Worm (Caenorhabditis elegans) whole organism, L1 larva: ENCODE measurements around the gene fat-7.
A peak's percentile ranks its signal among the peaks of the same experiment; 100 is the strongest.

ENCODE experiments used
- F16B12.6 ChIP-seq: fragments of 150-350 bp; optimal IDR thresholded peaks from 2 replicates; lab custom pipeline; 2014; ENCODE audit warnings: missing biosample characterization, missing genetic modification characterization
- Y116A8C.19 ChIP-seq: sonication (generic microtip); optimal IDR thresholded peaks from 2 replicates; lab custom pipeline; 2016; ENCODE audit warnings: missing compliant biosample characterization, missing genetic modification characterization, borderline replicate concordance
- aha-1 ChIP-seq: fragments of 150-350 bp; optimal IDR thresholded peaks from 2 replicates; lab custom pipeline; 2014; ENCODE audit warnings: missing biosample characterization, missing genetic modification characterization
- aly-2 ChIP-seq: fragments of 150-350 bp; optimal IDR thresholded peaks from 2 replicates; lab custom pipeline; 2014; ENCODE audit warnings: missing biosample characterization, missing genetic modification characterization
- blmp-1 ChIP-seq: fragments of 150-350 bp; optimal IDR thresholded peaks from 2 replicates; lab custom pipeline; 2014; ENCODE audit warnings: missing biosample characterization, missing genetic modification characterization
- ceh-63 ChIP-seq: fragments of 200-800 bp; sonication (Bioruptor generic); optimal IDR thresholded peaks from 2 replicates; lab custom pipeline; 2018; ENCODE audit warnings: mild to moderate bottlenecking, missing genetic modification characterization, missing compliant biosample characterization
- ceh-8 ChIP-seq: fragments of 200-800 bp; sonication (Bioruptor generic); optimal IDR thresholded peaks from 2 replicates; lab custom pipeline; 2018; ENCODE audit warnings: mild to moderate bottlenecking, missing genetic modification characterization, moderate library complexity, missing compliant biosample characterization
- ceh-90 ChIP-seq: sonication (generic microtip); optimal IDR thresholded peaks from 2 replicates; lab custom pipeline; 2016; ENCODE audit warnings: missing genetic modification characterization, missing compliant biosample characterization
- ces-1 ChIP-seq: fragments of 150-350 bp; optimal IDR thresholded peaks from 2 replicates; lab custom pipeline; 2014; ENCODE audit warnings: missing biosample characterization, missing genetic modification reagents, missing genetic modification characterization
- efl-1 ChIP-seq, 4 experiments: fragments of 150-350 bp; optimal IDR thresholded peaks in 3 of 4; peaks in 1 of 4; 1 replicate in 1 of 4; 2 replicates in 3 of 4; lab custom pipeline; 2014; ENCODE audit warnings: missing biosample characterization in 2 of 4, missing genetic modification characterization in 2 of 4, missing genetic modification reagents in 2 of 4
- egl-27 ChIP-seq, 2 experiments: fragments of 150-350 bp in 1 of 2; sonication (generic microtip); optimal IDR thresholded peaks; 3 replicates each; lab custom pipeline; 2017 to 2018; ENCODE audit warnings: missing biosample characterization in 2 of 2, missing genetic modification characterization in 2 of 2, missing genetic modification reagents in 2 of 2
- elt-3 ChIP-seq, 6 experiments: fragments of 150-350 bp in 1 of 6; sonication (generic microtip); optimal IDR thresholded peaks; 2 replicates each; lab custom pipeline; 2017 to 2018; ENCODE audit warnings: missing biosample characterization in 6 of 6, missing genetic modification characterization in 6 of 6, inconsistent platforms in 1 of 6
- fkh-10 ChIP-seq: sonication (generic microtip); optimal IDR thresholded peaks from 2 replicates; lab custom pipeline; 2017; ENCODE audit warnings: missing biosample characterization, missing genetic modification reagents, missing genetic modification characterization
- fos-1 ChIP-seq: fragments of 150-350 bp; optimal IDR thresholded peaks from 2 replicates; lab custom pipeline; 2014; ENCODE audit warnings: missing biosample characterization, missing genetic modification characterization
- hlh-4 ChIP-seq: sonication (generic microtip); optimal IDR thresholded peaks from 2 replicates; lab custom pipeline; 2016; ENCODE audit warnings: mild to moderate bottlenecking, missing genetic modification characterization, missing compliant biosample characterization
- irx-1 ChIP-seq: sonication (generic microtip); optimal IDR thresholded peaks from 2 replicates; lab custom pipeline; 2016; ENCODE audit warnings: missing genetic modification characterization, missing compliant biosample characterization
- jun-1 ChIP-seq: fragments of 150-350 bp; optimal IDR thresholded peaks from 2 replicates; lab custom pipeline; 2014; ENCODE audit warnings: missing biosample characterization, missing genetic modification reagents, missing genetic modification characterization
- lin-13 ChIP-seq: fragments of 150-350 bp; optimal IDR thresholded peaks from 2 replicates; lab custom pipeline; 2014; ENCODE audit warnings: missing biosample characterization, missing genetic modification reagents, missing genetic modification characterization
- lin-14 ChIP-seq: fragments of 200-800 bp; sonication (Bioruptor generic); optimal IDR thresholded peaks from 2 replicates; lab custom pipeline; 2018; ENCODE audit warnings: mild to moderate bottlenecking, missing genetic modification characterization, moderate library complexity, missing compliant biosample characterization
- lin-15B ChIP-seq: fragments of 150-350 bp; sonication (generic microtip); optimal IDR thresholded peaks from 3 replicates; lab custom pipeline; 2014; ENCODE audit warnings: missing biosample characterization, missing genetic modification characterization
- lsy-2 ChIP-seq, 2 experiments: fragments of 150-350 bp; optimal IDR thresholded peaks; 2 replicates each; lab custom pipeline; 2014; ENCODE audit warnings: missing biosample characterization in 2 of 2, missing genetic modification characterization in 2 of 2
- mab-9 ChIP-seq: fragments of 200-800 bp; sonication (Bioruptor generic); IDR thresholded peaks from 2 replicates; pipeline ENCODE4 v1.3.6; 2022; ENCODE audit warnings: missing genetic modification reagents, missing genetic modification characterization, missing compliant biosample characterization
- nhr-19 ChIP-seq: fragments of 200-800 bp; sonication (Bioruptor generic); conservative IDR thresholded peaks from 2 replicates; pipeline ENCODE4 v1.3.6; 2022; ENCODE audit warnings: missing genetic modification characterization, missing compliant biosample characterization
- nhr-47 ChIP-seq: sonication (generic microtip); optimal IDR thresholded peaks from 2 replicates; lab custom pipeline; 2016; ENCODE audit warnings: mild to moderate bottlenecking, missing genetic modification characterization, moderate library complexity, missing compliant biosample characterization
- nhr-71 ChIP-seq: sonication (generic microtip); optimal IDR thresholded peaks from 2 replicates; lab custom pipeline; 2016; ENCODE audit warnings: mild to moderate bottlenecking, missing genetic modification characterization, moderate library complexity, missing compliant biosample characterization
- pag-3 ChIP-seq: sonication (generic microtip); optimal IDR thresholded peaks from 2 replicates; lab custom pipeline; 2017; ENCODE audit warnings: missing genetic modification characterization, mild to moderate bottlenecking, missing compliant biosample characterization, antibody characterized with exemption, borderline replicate concordance; ENCODE audit not compliant: insufficient read depth
- pqm-1 ChIP-seq: sonication (generic microtip); optimal IDR thresholded peaks from 3 replicates; lab custom pipeline; 2017; ENCODE audit warnings: missing biosample characterization, missing genetic modification characterization
- skn-1 ChIP-seq: fragments of 150-350 bp; optimal IDR thresholded peaks from 2 replicates; lab custom pipeline; 2014; ENCODE audit warnings: missing biosample characterization, missing genetic modification characterization
- snu-23 ChIP-seq: sonication (generic microtip); optimal IDR thresholded peaks from 2 replicates; lab custom pipeline; 2016; ENCODE audit warnings: missing genetic modification characterization, missing compliant biosample characterization
- sox-4 ChIP-seq: sonication (generic microtip); optimal IDR thresholded peaks from 2 replicates; lab custom pipeline; 2016; ENCODE audit warnings: missing genetic modification characterization, missing compliant biosample characterization
- sup-37 ChIP-seq: fragments of 200-800 bp; sonication (Bioruptor generic); optimal IDR thresholded peaks from 2 replicates; lab custom pipeline; 2018; ENCODE audit warnings: mild to moderate bottlenecking, missing genetic modification characterization, missing compliant biosample characterization
- swsn-7 ChIP-seq: sonication (generic microtip); optimal IDR thresholded peaks from 2 replicates; lab custom pipeline; 2016; ENCODE audit warnings: missing genetic modification characterization, missing compliant biosample characterization
- unc-30 ChIP-seq: sonication (generic microtip); optimal IDR thresholded peaks from 2 replicates; lab custom pipeline; 2017; ENCODE audit warnings: missing biosample characterization, missing genetic modification characterization
- unc-98 ChIP-seq: fragments of 200-800 bp; sonication (Bioruptor generic); IDR thresholded peaks from 2 replicates; pipeline ENCODE4 v1.3.6; 2022; ENCODE audit warnings: missing genetic modification characterization, missing compliant biosample characterization
- vab-15 ChIP-seq: sonication (generic microtip); optimal IDR thresholded peaks from 2 replicates; lab custom pipeline; 2017; ENCODE audit warnings: missing genotype, mild to moderate bottlenecking, missing genetic modification characterization, missing compliant biosample characterization
- zip-4 ChIP-seq: fragments of 200-800 bp; sonication (Bioruptor generic); optimal IDR thresholded peaks from 2 replicates; lab custom pipeline; 2018; ENCODE audit warnings: mild to moderate bottlenecking, missing genetic modification characterization, moderate library complexity, missing compliant biosample characterization
- ztf-11 ChIP-seq, 2 experiments: sonication (generic microtip); optimal IDR thresholded peaks; 2 replicates each; lab custom pipeline; 2016 to 2017; ENCODE audit warnings: missing genetic modification characterization in 2 of 2, missing biosample characterization in 1 of 2, missing compliant biosample characterization in 1 of 2

Gene fat-7

DNA sequence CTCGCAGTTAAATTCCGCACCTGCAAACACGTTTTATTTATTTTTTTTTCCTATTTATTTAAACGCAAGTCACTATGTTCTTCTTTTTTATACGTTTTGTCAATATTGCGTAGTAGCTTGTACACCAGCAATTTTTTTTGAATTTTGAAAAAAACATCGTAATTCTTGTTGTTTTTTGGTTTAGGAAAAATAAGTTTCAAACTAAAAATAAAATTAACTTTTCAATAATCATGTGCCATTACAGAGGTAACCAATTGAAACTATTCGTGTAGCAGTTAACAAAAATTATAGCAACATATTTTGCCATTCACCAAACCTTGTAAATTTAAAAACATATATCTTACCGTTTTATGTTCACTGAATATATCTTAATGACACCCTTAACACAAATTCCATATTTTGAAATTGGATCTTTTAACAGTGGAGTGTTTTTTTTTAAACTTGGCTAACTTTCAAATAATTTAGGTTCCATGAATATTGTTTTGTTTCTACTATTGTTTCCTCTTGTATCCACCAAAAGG, 29.7 kb downstream of the fat-7 start, which contains the start of gene lmd-5:
TSS of gene lmd-5 (plus strand) at position 471 of the 521 bp plus-strand sequence.
- TF ChIP-seq ztf-11 (tag; optimal IDR thresholded peaks at IDR 0.05; lab: Kevin White, UChicago), result no peak
- TF ChIP-seq elt-3 (tag; optimal IDR thresholded peaks at IDR 0.05; lab: Kevin White, UChicago), result no peak
- TF ChIP-seq nhr-47 (tag; lab: Kevin White, UChicago), result no peak
- no peak for TF ChIP-seq swsn-7 (tag; lab: Kevin White, UChicago)
- no peak for TF ChIP-seq aly-2 (tag; lab: Kevin White, UChicago)
- no peak for TF ChIP-seq jun-1 (tag; lab: Kevin White, UChicago)
- TF ChIP-seq snu-23 (GFP tag; lab: Kevin White, UChicago), result no peak
- no peak for TF ChIP-seq unc-98 (GFP tag; lab: Robert Waterston, UW)
- no peak for TF ChIP-seq aha-1 (tag; lab: Kevin White, UChicago)
- TF ChIP-seq nhr-19 (GFP tag; lab: Robert Waterston, UW), result no peak
- TF ChIP-seq skn-1 (tag; lab: Kevin White, UChicago), result no peak
- TF ChIP-seq zip-4, result no peak

DNA sequence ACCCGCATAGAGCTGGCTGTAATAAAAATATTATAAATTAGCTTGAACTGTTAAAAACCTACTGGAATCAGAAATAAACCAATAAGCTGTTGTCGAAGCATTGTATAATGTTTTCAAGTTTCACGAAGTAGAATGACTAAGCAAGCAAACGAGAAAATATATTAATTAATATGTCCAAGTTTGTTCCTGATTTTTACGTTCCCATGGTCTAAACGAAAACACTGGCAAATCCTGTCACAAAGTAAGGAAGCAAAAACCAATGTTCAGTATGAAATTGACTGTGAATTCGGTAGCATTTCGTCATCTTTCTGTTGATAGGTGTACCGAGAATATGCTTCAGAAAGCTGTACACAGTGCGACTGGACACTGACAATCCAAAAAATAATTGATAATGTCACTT, 32.8 kb downstream of the fat-7 start, which contains the start of gene srx-34:
TSS of gene srx-34 (minus strand) at position 101 of the 400 bp plus-strand sequence.
- TF ChIP-seq blmp-1 (tag; lab: Kevin White, UChicago) (no peak), ceh-90 (tag; lab: Kevin White, UChicago) (no peak), vab-15 (tag; lab: Kevin White, UChicago) (no peak), sup-37 (GFP tag; lab: Kevin White, UChicago) (no peak)

- TF ChIP-seq hlh-4, result no peak
- TF ChIP-seq nhr-71 (tag; lab: Kevin White, UChicago), result no peak
- no peak for TF ChIP-seq sox-4 (tag; lab: Kevin White, UChicago)
- TF ChIP-seq pqm-1, result no peak
- TF ChIP-seq F16B12.6 (tag; lab: Kevin White, UChicago), result no peak
- no peak for TF ChIP-seq irx-1 (tag; lab: Kevin White, UChicago)
- TF ChIP-seq egl-27 (tag; optimal IDR thresholded peaks at IDR 0.05; lab: Kevin White, UChicago), result no peak
- no peak for TF ChIP-seq pag-3 (tag; lab: Kevin White, UChicago)
- no peak for TF ChIP-seq efl-1 (optimal IDR thresholded peaks at IDR 0.05; lab: Kevin White, UChicago)
- no peak for TF ChIP-seq efl-1 (GFP tag; optimal IDR thresholded peaks at IDR 0.05 in 1 of 2; lab: Kevin White, UChicago)
- TF ChIP-seq Y116A8C.19 (tag; lab: Kevin White, UChicago), result no peak
- TF ChIP-seq ceh-8, result no peak
- no peak for TF ChIP-seq ceh-90 (tag; lab: Kevin White, UChicago)
- TF ChIP-seq unc-30 (tag; lab: Kevin White, UChicago), result no peak
- TF ChIP-seq lin-13 (GFP tag; lab: Kevin White, UChicago), result no peak
- no peak for TF ChIP-seq nhr-19 (GFP tag; lab: Robert Waterston, UW)
- TF ChIP-seq, all 84 proteins: peak for 0
Measured at ce11 chrV:7118796-7119195, 34.1 kb downstream of the fat-7 start, which contains the start of gene srx-33. TSS of gene srx-33 (minus strand) at chrV:7118896.

DNA sequence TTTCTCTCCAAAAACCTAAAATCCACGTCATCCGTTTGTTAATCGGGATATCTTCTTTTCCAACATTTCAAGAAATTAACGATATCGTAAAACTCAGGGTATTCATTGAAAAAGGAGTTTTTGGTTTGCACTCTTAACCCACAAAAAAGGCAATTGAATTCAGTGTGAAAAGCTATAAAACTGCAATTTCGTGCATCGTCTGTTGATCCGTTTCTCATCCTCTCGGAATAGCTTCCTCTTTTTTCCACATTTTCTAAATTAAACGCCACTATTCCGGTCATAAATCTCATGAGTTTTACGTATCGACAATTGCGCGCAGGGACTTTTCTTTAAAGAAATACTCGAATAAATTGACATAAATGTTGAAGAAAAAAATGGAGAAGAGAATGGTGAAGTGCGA, 40.7 kb downstream of the fat-7 start:
- TF ChIP-seq sox-4 (tag; lab: Kevin White, UChicago), result no peak
- peak; percentile 84 for TF ChIP-seq ceh-63 (GFP tag; lab: Kevin White, UChicago)

DNA sequence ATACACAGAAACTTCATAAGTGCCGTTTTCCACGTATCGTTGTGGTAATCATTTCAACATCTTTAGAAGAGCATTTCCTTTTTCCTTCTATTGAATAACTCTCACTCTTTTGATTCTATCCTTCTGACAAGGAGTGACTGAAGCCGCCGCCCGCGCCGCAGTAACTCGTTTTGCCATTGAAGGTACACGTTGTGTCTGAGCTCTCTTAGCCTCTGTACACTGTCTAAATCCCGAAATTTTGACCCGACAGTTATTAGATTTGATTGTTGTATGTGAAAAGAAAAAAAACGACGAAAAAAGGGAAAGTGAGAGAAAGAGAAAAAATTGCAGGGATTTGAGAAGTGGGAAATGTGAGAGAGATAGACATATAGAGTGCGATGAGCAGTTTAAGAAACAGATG, 41.7 kb downstream of the fat-7 start:
- TF ChIP-seq fos-1 (tag; lab: Kevin White, UChicago) (no peak), lin-14 (GFP tag; lab: Kevin White, UChicago) (peak; percentile 79), lsy-2 (tag; optimal IDR thresholded peaks at IDR 0.05; lab: Kevin White, UChicago) (peak in 1 of 2 experiments; percentile 23), nhr-71 (tag; lab: Kevin White, UChicago) (peak; percentile 28), irx-1 (tag; lab: Kevin White, UChicago) (peak; percentile 12), fkh-10 (peak; percentile 89), lin-15B (tag; lab: Kevin White, UChicago) (no peak), blmp-1 (tag; lab: Kevin White, UChicago) (peak; percentile 22), ces-1 (GFP tag; lab: Kevin White, UChicago) (peak; percentile 63), elt-3 (tag; optimal IDR thresholded peaks at IDR 0.05; lab: Kevin White, UChicago) (no peak), mab-9 (no peak), vab-15 (tag; lab: Kevin White, UChicago) (no peak)
